Worm (Caenorhabditis elegans) whole organism, early embryonic: ENCODE results near the gene fpn-1.2.

Experiments used
- B0310.2 ChIP-seq: sonication (generic microtip); optimal IDR thresholded peaks from 2 replicates; lab custom pipeline; 2016; ENCODE audit warnings: mild to moderate bottlenecking, missing genetic modification characterization, missing compliant biosample characterization
- F13C5.2 ChIP-seq: sonication (generic microtip); optimal IDR thresholded peaks from 2 replicates; lab custom pipeline; 2017; ENCODE audit warnings: mild to moderate bottlenecking, missing genetic modification characterization, inconsistent platforms, missing compliant biosample characterization
- aly-1 ChIP-seq: sonication (generic microtip); optimal IDR thresholded peaks from 2 replicates; lab custom pipeline; 2016; ENCODE audit warnings: missing genetic modification characterization, missing compliant biosample characterization
- ama-1 ChIP-seq: fragments of 150-350 bp; optimal IDR thresholded peaks from 2 replicates; lab custom pipeline; 2014
- ceh-13 ChIP-seq: fragments of 200-800 bp; sonication (Bioruptor generic); optimal IDR thresholded peaks from 2 replicates; lab custom pipeline; 2018; ENCODE audit warnings: mild to moderate bottlenecking, missing genetic modification characterization, missing compliant biosample characterization
- ceh-36 ChIP-seq: sonication (generic microtip); optimal IDR thresholded peaks from 2 replicates; lab custom pipeline; 2016; ENCODE audit warnings: missing genetic modification characterization, inconsistent platforms, missing compliant biosample characterization
- ets-7 ChIP-seq: sonication (generic microtip); optimal IDR thresholded peaks from 2 replicates; lab custom pipeline; 2016; ENCODE audit warnings: missing genotype, missing genetic modification characterization, missing compliant biosample characterization
- flt-1 ChIP-seq: fragments of 200-800 bp; sonication (Bioruptor generic); IDR thresholded peaks from 2 replicates; pipeline ENCODE4 v1.3.6; 2022; ENCODE audit warnings: missing genetic modification characterization, missing compliant biosample characterization
- hmbx-1 ChIP-seq: sonication (generic microtip); optimal IDR thresholded peaks from 2 replicates; lab custom pipeline; 2016; ENCODE audit warnings: mild to moderate bottlenecking, missing genetic modification characterization, missing compliant biosample characterization
- hmg-4 ChIP-seq: fragments of 200-800 bp; sonication (Bioruptor generic); optimal IDR thresholded peaks from 2 replicates; lab custom pipeline; 2018; ENCODE audit warnings: mild to moderate bottlenecking, missing genetic modification characterization, missing compliant biosample characterization
- hnd-1 ChIP-seq: sonication (generic microtip); optimal IDR thresholded peaks from 2 replicates; lab custom pipeline; 2016; ENCODE audit warnings: missing genetic modification characterization, missing compliant biosample characterization
- pes-1 ChIP-seq: fragments of 200-800 bp; sonication (Bioruptor generic); IDR thresholded peaks from 2 replicates; pipeline ENCODE4 v1.3.6; 2022; ENCODE audit warnings: missing genetic modification reagents, missing genetic modification characterization, missing compliant biosample characterization
- scrt-1 ChIP-seq: fragments of 200-800 bp; sonication (Bioruptor generic); IDR thresholded peaks from 2 replicates; pipeline ENCODE4 v1.3.6; 2022; ENCODE audit warnings: missing genetic modification characterization, missing compliant biosample characterization
- sea-1 ChIP-seq: fragments of 200-800 bp; sonication (Bioruptor generic); conservative IDR thresholded peaks from 2 replicates; pipeline ENCODE4 v1.3.6; 2022; ENCODE audit warnings: missing genetic modification characterization, missing compliant biosample characterization
- tbx-11 ChIP-seq: fragments of 200-800 bp; sonication (Bioruptor generic); IDR thresholded peaks from 2 replicates; pipeline ENCODE4 v1.3.6; 2022; ENCODE audit warnings: missing genetic modification characterization, missing compliant biosample characterization
- tbx-37 ChIP-seq: fragments of 200-800 bp; sonication (Bioruptor generic); conservative IDR thresholded peaks from 2 replicates; pipeline ENCODE4 v1.3.6; 2022; ENCODE audit warnings: missing genetic modification reagents, missing genetic modification characterization, missing compliant biosample characterization
- tra-4 ChIP-seq: sonication (generic microtip); optimal IDR thresholded peaks from 2 replicates; lab custom pipeline; 2017; ENCODE audit warnings: missing genetic modification characterization, missing compliant biosample characterization

Gene fpn-1.2

ce11 chrV:1450160-1450559 lies 14.3 kb downstream of the fpn-1.2 start, which contains the start of gene cnc-2:
Gene cnc-2 (minus strand): TSS chrV:1450183.
- TF ChIP-seq tbx-37 (GFP tag; lab: Robert Waterston, UW) = no peak
- no peak for TF ChIP-seq tbx-11 (GFP tag; lab: Robert Waterston, UW)
- no peak for TF ChIP-seq pes-1 (GFP tag; lab: Robert Waterston, UW)
- TF ChIP-seq scrt-1 (GFP tag; lab: Robert Waterston, UW) = no peak
- no peak for TF ChIP-seq flt-1 (GFP tag; lab: Robert Waterston, UW)
- no peak for TF ChIP-seq tra-4 (tag; lab: Kevin White, UChicago)
- TF ChIP-seq hnd-1 (tag; lab: Kevin White, UChicago) = no peak
- TF ChIP-seq B0310.2 (tag; lab: Kevin White, UChicago) = no peak
- TF ChIP-seq ceh-36 = no peak

ce11 chrV:1447724-1448123 lies 16.8 kb downstream of the fpn-1.2 start, which contains the start of gene cnc-3:
Gene cnc-3 (plus strand): TSS chrV:1448004.
- no peak for TF ChIP-seq ceh-36
- no peak for TF ChIP-seq ets-7
- no peak for TF ChIP-seq hmg-4
- TF ChIP-seq flt-1 (GFP tag; lab: Robert Waterston, UW) = no peak
- TF ChIP-seq aly-1 (tag; lab: Kevin White, UChicago) = no peak
- no peak for TF ChIP-seq B0310.2 (tag; lab: Kevin White, UChicago)
- TF ChIP-seq ama-1 (lab: Kevin White, UChicago) = no peak
- no peak for TF ChIP-seq F13C5.2 (tag; lab: Kevin White, UChicago)
- TF ChIP-seq ceh-13 = no peak
- TF ChIP-seq pes-1 (GFP tag; lab: Robert Waterston, UW) = no peak
- no peak for TF ChIP-seq tbx-11 (GFP tag; lab: Robert Waterston, UW)
- TF ChIP-seq sea-1 (GFP tag; lab: Robert Waterston, UW) = no peak
- TF ChIP-seq tra-4 (tag; lab: Kevin White, UChicago) = no peak
- TF ChIP-seq scrt-1 (GFP tag; lab: Robert Waterston, UW) = no peak
- no peak for TF ChIP-seq hmbx-1 (tag; lab: Kevin White, UChicago)

- no peak for TF ChIP-seq aly-1 (tag; lab: Kevin White, UChicago)
- no peak for TF ChIP-seq sea-1 (GFP tag; lab: Robert Waterston, UW)
- no peak for TF ChIP-seq B0310.2 (tag; lab: Kevin White, UChicago)
- no peak for TF ChIP-seq flt-1 (GFP tag; lab: Robert Waterston, UW)
- TF ChIP-seq ama-1 (lab: Kevin White, UChicago) = no peak
- no peak for TF ChIP-seq hmbx-1 (tag; lab: Kevin White, UChicago)
- TF ChIP-seq tbx-11 (GFP tag; lab: Robert Waterston, UW) = no peak
- TF ChIP-seq ets-7 = no peak
These were observed 17.4 kb downstream of the fpn-1.2 start, which contains the start of gene cnc-4 for ce11 chrV:1447079-1447478. Gene cnc-4 (plus strand): TSS chrV:1447195.

- no peak for TF ChIP-seq tbx-11 (GFP tag; lab: Robert Waterston, UW)
These were observed 19.4 kb downstream of the fpn-1.2 start, which contains the start of gene cnc-5 for ce11 chrV:1445081-1445480. Gene cnc-5 (plus strand): TSS chrV:1445381.

- TF ChIP-seq tra-4 (tag; lab: Kevin White, UChicago) (no peak), hnd-1 (tag; lab: Kevin White, UChicago) (no peak), B0310.2 (tag; lab: Kevin White, UChicago) (no peak), F13C5.2 (tag; lab: Kevin White, UChicago) (no peak), ceh-13 (no peak), tbx-37 (GFP tag; lab: Robert Waterston, UW) (no peak), ama-1 (lab: Kevin White, UChicago) (no peak), sea-1 (GFP tag; lab: Robert Waterston, UW) (no peak), tbx-11 (GFP tag; lab: Robert Waterston, UW) (no peak)
These were observed 20.3 kb downstream of the fpn-1.2 start, which contains the start of gene cnc-1 for ce11 chrV:1444180-1444579. Gene cnc-1 (minus strand): TSS chrV:1444280.

ce11 chrV:1442042-1442441 lies 22.5 kb downstream of the fpn-1.2 start, which contains the start of gene cnc-11:
Gene cnc-11 (plus strand): TSS chrV:1442342.
- TF ChIP-seq ceh-13 = no peak
- TF ChIP-seq B0310.2 (tag; lab: Kevin White, UChicago) = no peak
- TF ChIP-seq hmbx-1 (tag; lab: Kevin White, UChicago) = no peak
- no peak for TF ChIP-seq ceh-36
- TF ChIP-seq flt-1 (GFP tag; lab: Robert Waterston, UW) = no peak
- no peak for TF ChIP-seq hmg-4
- no peak for TF ChIP-seq tbx-37 (GFP tag; lab: Robert Waterston, UW)
- no peak for TF ChIP-seq tra-4 (tag; lab: Kevin White, UChicago)
- no peak for TF ChIP-seq scrt-1 (GFP tag; lab: Robert Waterston, UW)
- no peak for TF ChIP-seq aly-1 (tag; lab: Kevin White, UChicago)
- TF ChIP-seq F13C5.2 (tag; lab: Kevin White, UChicago) = no peak
- TF ChIP-seq pes-1 (GFP tag; lab: Robert Waterston, UW) = no peak
- no peak for TF ChIP-seq sea-1 (GFP tag; lab: Robert Waterston, UW)
- no peak for TF ChIP-seq hnd-1 (tag; lab: Kevin White, UChicago)
- no peak for TF ChIP-seq tbx-11 (GFP tag; lab: Robert Waterston, UW)
- TF ChIP-seq ets-7 = no peak
- no peak for TF ChIP-seq ama-1 (lab: Kevin White, UChicago)

ce11 chrV:1438832-1439231 lies 25.7 kb downstream of the fpn-1.2 start, which contains the start of gene R09B5.11:
Gene R09B5.11 (plus strand): TSS chrV:1439205.
- no peak for TF ChIP-seq ets-7
- no peak for TF ChIP-seq scrt-1 (GFP tag; lab: Robert Waterston, UW)
- no peak for TF ChIP-seq tra-4 (tag; lab: Kevin White, UChicago)
- no peak for TF ChIP-seq B0310.2 (tag; lab: Kevin White, UChicago)
- no peak for TF ChIP-seq tbx-11 (GFP tag; lab: Robert Waterston, UW)
- no peak for TF ChIP-seq sea-1 (GFP tag; lab: Robert Waterston, UW)
- no peak for TF ChIP-seq tbx-37 (GFP tag; lab: Robert Waterston, UW)
- TF ChIP-seq hmg-4 = no peak
- TF ChIP-seq flt-1 (GFP tag; lab: Robert Waterston, UW) = no peak
- TF ChIP-seq aly-1 (tag; lab: Kevin White, UChicago) = no peak
- TF ChIP-seq ama-1 (lab: Kevin White, UChicago) = no peak
- no peak for TF ChIP-seq ceh-13
- no peak for TF ChIP-seq pes-1 (GFP tag; lab: Robert Waterston, UW)
- TF ChIP-seq hmbx-1 (tag; lab: Kevin White, UChicago) = no peak
- TF ChIP-seq hnd-1 (tag; lab: Kevin White, UChicago) = no peak
